Worm (Caenorhabditis elegans) whole organism, young adult: ENCODE results near the gene sru-35.

Experiments
- F37B4.10 ChIP-seq: fragments of 200-800 bp; sonication (Bioruptor generic); IDR thresholded peaks from 2 replicates; pipeline ENCODE4 v1.3.6; 2022; ENCODE audit warnings: missing genetic modification characterization, missing compliant biosample characterization
- F52B5.7 ChIP-seq: sonication (generic microtip); optimal IDR thresholded peaks from 2 replicates; lab custom pipeline; 2016; ENCODE audit warnings: mild to moderate bottlenecking, missing genetic modification characterization, missing compliant biosample characterization
- F55B11.4 ChIP-seq: sonication (generic microtip); optimal IDR thresholded peaks from 2 replicates; lab custom pipeline; 2016; ENCODE audit warnings: missing compliant biosample characterization, missing genetic modification characterization, borderline replicate concordance; ENCODE audit not compliant: insufficient read depth
- attf-3 ChIP-seq: fragments of 200-800 bp; sonication (Bioruptor generic); conservative IDR thresholded peaks from 2 replicates; pipeline ENCODE4 v1.3.6; 2022; ENCODE audit warnings: missing genetic modification reagents, missing genetic modification characterization, missing compliant biosample characterization
- ekl-4 ChIP-seq: fragments of 200-800 bp; sonication (Bioruptor generic); IDR thresholded peaks from 2 replicates; pipeline ENCODE4 v1.3.6; 2022; ENCODE audit warnings: missing genetic modification reagents, missing genetic modification characterization, missing compliant biosample characterization
- fkh-3 ChIP-seq: sonication (generic microtip); optimal IDR thresholded peaks from 2 replicates; lab custom pipeline; 2016; ENCODE audit warnings: mild to moderate bottlenecking, missing genetic modification characterization, missing compliant biosample characterization
- mel-28 ChIP-seq: sonication (generic microtip); optimal IDR thresholded peaks from 2 replicates; lab custom pipeline; 2016; ENCODE audit warnings: borderline replicate concordance, mild to moderate bottlenecking, missing genetic modification characterization, missing compliant biosample characterization
- nfyb-1 ChIP-seq: fragments of 200-800 bp; sonication (Bioruptor generic); IDR thresholded peaks from 2 replicates; pipeline ENCODE4 v1.3.6; 2022; ENCODE audit warnings: missing genetic modification reagents, missing genetic modification characterization, missing compliant biosample characterization
- tbp1 ChIP-seq: fragments of 200-800 bp; sonication (Bioruptor generic); optimal IDR thresholded peaks from 2 replicates; lab custom pipeline; 2018; ENCODE audit warnings: mild to moderate bottlenecking, missing genetic modification characterization, missing compliant biosample characterization
- unc-62 ChIP-seq: fragments of 150-350 bp; optimal IDR thresholded peaks from 2 replicates; lab custom pipeline; 2014; ENCODE audit warnings: missing biosample characterization, missing genetic modification reagents, missing genetic modification characterization

DNA sequence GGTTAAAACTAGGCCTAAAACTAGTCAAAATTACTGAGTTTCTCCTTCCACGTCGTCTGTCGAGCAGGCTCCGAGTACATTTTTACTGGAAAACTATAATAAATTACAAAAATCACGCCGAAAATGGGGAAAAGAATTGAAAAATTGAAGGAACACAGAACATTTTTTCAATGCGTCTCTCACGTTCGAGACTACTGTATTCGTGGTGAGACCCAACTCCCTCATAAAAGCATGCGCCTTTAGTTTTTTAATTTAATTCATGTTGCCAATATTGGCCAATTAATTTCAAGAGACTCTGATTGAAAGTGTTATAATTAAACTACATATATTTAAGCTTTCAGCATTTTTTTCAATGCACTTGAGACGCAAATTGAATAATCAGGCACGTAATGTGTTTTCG lies 35.9 kb downstream of the sru-35 start:
- TF ChIP-seq ekl-4 (no peak), F37B4.10 (GFP tag; lab: Robert Waterston, UW) (no peak), fkh-3 (tag; lab: Kevin White, UChicago) (no peak), F55B11.4 (no peak), mel-28 (tag; lab: Kevin White, UChicago) (no peak), F52B5.7 (tag; lab: Kevin White, UChicago) (no peak), tbp1 (no peak), unc-62 (GFP tag; lab: Kevin White, UChicago) (no peak), attf-3 (GFP tag; lab: Robert Waterston, UW) (no peak), nfyb-1 (no peak)
